Worm (Caenorhabditis elegans): ENCODE results near the gene ntl-4.
A peak's percentile ranks its signal among the peaks of the same experiment; 100 is the strongest.

Gene ntl-4

DNA sequence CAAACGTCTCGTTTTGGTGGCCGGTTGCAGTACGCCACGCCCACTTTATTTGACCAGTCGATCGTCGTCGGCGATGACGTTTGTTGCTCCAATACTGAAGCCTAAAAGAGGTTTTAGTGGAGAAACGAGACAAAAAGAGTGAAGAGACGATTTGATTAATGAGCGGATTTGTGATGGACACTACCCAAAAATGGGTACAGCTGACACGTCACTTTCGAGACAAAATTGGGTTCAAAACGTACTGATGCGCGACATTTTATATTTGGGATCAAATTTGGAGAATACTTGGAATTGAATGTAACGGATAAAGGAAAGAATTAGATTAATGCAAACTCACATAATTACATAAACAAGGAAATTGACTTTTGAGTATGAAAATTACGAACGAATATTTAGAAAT is 12.9 kb upstream of the ntl-4 start, which contains the start of gene ilys-4:
Gene ilys-4, minus strand, starts transcription at position 101 of the 400 bp plus-strand sequence.
- no peak for TF ChIP-seq snpc-1.2 (GFP tag; IDR thresholded peaks at IDR 0.05)

DNA sequence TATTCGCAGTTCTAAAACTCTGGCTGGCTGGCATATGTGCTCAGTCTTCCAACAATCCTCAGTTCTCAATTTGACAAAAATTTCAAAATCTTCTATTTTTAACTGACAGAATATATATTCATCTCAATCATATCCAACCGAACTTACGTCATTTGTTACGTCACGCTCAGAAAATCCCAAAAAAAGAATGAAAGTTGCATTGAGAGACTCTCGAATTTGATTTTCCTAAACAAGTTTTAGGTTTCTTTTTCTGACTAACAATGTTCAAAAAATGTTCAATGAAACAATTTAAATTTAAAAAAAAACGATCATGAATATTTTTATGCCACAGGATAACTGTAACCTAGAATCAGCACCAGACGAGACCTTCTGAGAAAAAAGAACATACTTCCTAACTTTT is 12.4 kb upstream of the ntl-4 start:
- no peak for TF ChIP-seq hmg-1.1 (GFP tag; IDR thresholded peaks at IDR 0.05)
- TF ChIP-seq nhr-102 (tag; optimal IDR thresholded peaks at IDR 0.05), result no peak
- TF ChIP-seq F44E2.7 (GFP tag; IDR thresholded peaks at IDR 0.05), result no peak
- no peak for TF ChIP-seq zag-1 (tag; optimal IDR thresholded peaks at IDR 0.05)
- TF ChIP-seq mdt-29 (GFP tag; IDR thresholded peaks at IDR 0.05), result no peak
- no peak for TF ChIP-seq dpl-1 (GFP tag; optimal IDR thresholded peaks at IDR 0.05)
- peak; percentile 53 for TF ChIP-seq ces-1 (GFP tag; optimal IDR thresholded peaks at IDR 0.05)
- no peak for TF ChIP-seq spr-1 (tag; optimal IDR thresholded peaks at IDR 0.05)
- TF ChIP-seq daf-16 (GFP tag; optimal IDR thresholded peaks at IDR 0.05), result no peak
- no peak for TF ChIP-seq daf-16 (tag; optimal IDR thresholded peaks at IDR 0.05)
- no peak for TF ChIP-seq T20F7.1 (GFP tag; optimal IDR thresholded peaks at IDR 0.05)
- TF ChIP-seq fkh-10 (GFP tag; optimal IDR thresholded peaks at IDR 0.05), result peak; percentile 53
- no peak for TF ChIP-seq attf-4 (tag; optimal IDR thresholded peaks at IDR 0.05)
- TF ChIP-seq gei-8 (GFP tag; optimal IDR thresholded peaks at IDR 0.05), result no peak
- TF ChIP-seq zfp-3 (GFP tag; conservative IDR thresholded peaks at IDR 0.05), result no peak
- no peak for TF ChIP-seq ZK337.2 (GFP tag; IDR thresholded peaks at IDR 0.05)
- no peak for TF ChIP-seq ama-1 (optimal IDR thresholded peaks at IDR 0.05)
- no peak for TF ChIP-seq F10B5.3 (tag; optimal IDR thresholded peaks at IDR 0.05)

DNA sequence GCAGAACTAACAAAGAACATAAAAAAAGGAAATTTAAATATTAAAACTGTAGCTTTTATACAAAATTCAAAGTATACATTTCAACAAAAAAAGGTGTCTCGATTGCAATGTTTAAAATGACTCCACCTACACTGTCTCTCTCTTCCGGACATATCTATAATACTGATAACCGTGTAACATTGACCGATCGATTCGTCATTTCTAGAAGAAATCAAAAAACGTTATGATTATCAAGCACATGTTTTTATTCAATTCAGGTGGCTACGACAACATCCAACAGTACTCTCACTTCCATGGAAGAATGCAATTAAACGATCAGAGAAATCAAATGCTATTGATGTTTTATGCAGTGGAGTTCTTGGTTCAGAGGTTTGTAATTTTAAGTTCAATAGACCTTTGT is 11.9 kb upstream of the ntl-4 start:
- TF ChIP-seq hif-1 (tag; optimal IDR thresholded peaks at IDR 0.05) (no peak), ztf-11 (tag; optimal IDR thresholded peaks at IDR 0.05) (no peak), dmd-6 (GFP tag; IDR thresholded peaks at IDR 0.05) (peak; percentile 38; the same call in 1 of the 2 replicates), mdl-1 (tag; optimal IDR thresholded peaks at IDR 0.05) (no peak), nhr-28 (tag; optimal IDR thresholded peaks at IDR 0.05) (peak; percentile 61), Y48G9A.11 (GFP tag; IDR thresholded peaks at IDR 0.05) (no peak), hlh-11 (tag; optimal IDR thresholded peaks at IDR 0.05) (peak; percentile 60), F49E8.2 (tag; optimal IDR thresholded peaks at IDR 0.05; ENCODE audit: borderline replicate concordance) (no peak), zag-1 (tag; optimal IDR thresholded peaks at IDR 0.05) (no peak), snpc-4 (tag; optimal IDR thresholded peaks at IDR 0.05) (no peak), zip-2 (tag; optimal IDR thresholded peaks at IDR 0.05) (no peak), daf-16 (GFP tag; optimal IDR thresholded peaks at IDR 0.05) (no peak), daf-16 (tag; optimal IDR thresholded peaks at IDR 0.05) (peak; percentile 73), F44E2.7 (GFP tag; IDR thresholded peaks at IDR 0.05) (no peak), ceh-62 (tag; optimal IDR thresholded peaks at IDR 0.05) (no peak), T26A8.4 (GFP tag; IDR thresholded peaks at IDR 0.05) (no peak), ceh-44 (GFP tag; IDR thresholded peaks at IDR 0.05) (no peak), ceh-82 (tag; optimal IDR thresholded peaks at IDR 0.05) (no peak), gei-8 (GFP tag; optimal IDR thresholded peaks at IDR 0.05) (no peak), hlh-30 (tag; optimal IDR thresholded peaks at IDR 0.05; ENCODE audit: insufficient read depth) (peak; percentile 19), T20F7.1 (GFP tag; optimal IDR thresholded peaks at IDR 0.05) (peak; percentile 28), dmd-9 (GFP tag; IDR thresholded peaks at IDR 0.05) (no peak), nhr-25 (tag; optimal IDR thresholded peaks at IDR 0.05; ENCODE audit: borderline replicate concordance, insufficient read depth) (no peak), egl-27 (tag; optimal IDR thresholded peaks at IDR 0.05) (no peak), php-3 (GFP tag; IDR thresholded peaks at IDR 0.05) (0 out of 2 replicates have a peak, but pooled peaks have one; percentile 9), aha-1 (tag) (no peak), pqm-1 (tag; optimal IDR thresholded peaks at IDR 0.05) (peak; percentile 65), set-16 (GFP tag; IDR thresholded peaks at IDR 0.05) (no peak), nhr-42 (GFP tag; IDR thresholded peaks at IDR 0.05) (no peak), nhr-102 (tag; optimal IDR thresholded peaks at IDR 0.05) (no peak), snpc-1.2 (GFP tag; IDR thresholded peaks at IDR 0.05) (no peak), ctbp-1 (GFP tag; IDR thresholded peaks at IDR 0.05) (no peak), lir-3 (tag; optimal IDR thresholded peaks at IDR 0.05) (no peak), daf-19 (GFP tag; conservative IDR thresholded peaks at IDR 0.05) (no peak), ceh-32 (tag; optimal IDR thresholded peaks at IDR 0.05; ENCODE audit: poor library complexity) (no peak), zfp-2 (tag; optimal IDR thresholded peaks at IDR 0.05) (no peak), attf-4 (tag; optimal IDR thresholded peaks at IDR 0.05) (no peak), Y5F2A.4 (GFP tag; optimal IDR thresholded peaks at IDR 0.05) (no peak)

Data from whole organism, L4 larva.